Worm (Caenorhabditis elegans): ENCODE data around the gene srv-1.

Gene srv-1

DNA sequence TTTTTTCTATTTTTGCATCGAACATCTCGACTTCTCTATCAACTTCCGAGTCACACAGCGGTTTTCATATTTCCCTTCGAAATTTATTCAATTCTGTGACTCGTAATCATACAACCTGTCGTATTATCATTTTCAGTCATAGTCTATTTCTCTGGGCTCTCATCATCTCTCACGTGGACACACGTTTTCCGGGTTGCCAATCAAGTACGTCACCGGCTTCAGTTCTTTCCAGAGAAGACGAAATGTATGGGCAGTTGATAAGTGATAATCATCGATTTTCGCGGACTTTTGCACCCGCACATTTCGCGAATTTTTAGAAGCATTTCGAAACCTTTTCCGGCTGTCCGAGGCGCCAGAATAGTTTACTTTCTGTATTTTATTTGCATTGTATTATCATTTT is at the start of gene srv-1:
srv-1 (plus strand) TSS at position 131 of the 400 bp plus-strand sequence.
- TF ChIP-seq madf-3 (GFP tag; IDR thresholded peaks at IDR 0.05) (no peak), lir-1 (GFP tag; conservative IDR thresholded peaks at IDR 0.05) (0 out of 2 replicates have a peak, but pooled peaks have one; percentile 9), madf-10 (tag; optimal IDR thresholded peaks at IDR 0.05) (peak; percentile 25), nhr-90 (tag; optimal IDR thresholded peaks at IDR 0.05) (peak; percentile 45), ztf-22 (GFP tag; optimal IDR thresholded peaks at IDR 0.05) (peak; percentile 70), tbp1 (GFP tag; optimal IDR thresholded peaks at IDR 0.05) (peak; percentile 32), hmg-1.2 (GFP tag; IDR thresholded peaks at IDR 0.05) (0 out of 2 replicates have a peak, but pooled peaks have one; percentile 16), ccch-3 (GFP tag; optimal IDR thresholded peaks at IDR 0.05) (no peak), ets-4 (GFP tag; optimal IDR thresholded peaks at IDR 0.05) (peak; percentile 92), F37B4.10 (GFP tag; IDR thresholded peaks at IDR 0.05) (no peak), unc-62 (GFP tag; optimal IDR thresholded peaks at IDR 0.05) (peak; percentile 40), ztf-3 (GFP tag; optimal IDR thresholded peaks at IDR 0.05) (no peak), egl-44 (GFP tag; IDR thresholded peaks at IDR 0.05) (0 out of 2 replicates have a peak, but pooled peaks have one; percentile 22), bed-1 (GFP tag; IDR thresholded peaks at IDR 0.05) (no peak), B0336.3 (GFP tag; IDR thresholded peaks at IDR 0.05) (peak; percentile 57; the same call in 1 of the 2 replicates), let-607 (tag; optimal IDR thresholded peaks at IDR 0.05) (peak; percentile 49 to 62), atf-7 (tag; optimal IDR thresholded peaks at IDR 0.05) (peak; percentile 86), nhr-80 (tag; optimal IDR thresholded peaks at IDR 0.05) (peak; percentile 98), cebp-2 (GFP tag; IDR thresholded peaks at IDR 0.05) (0 out of 2 replicates have a peak, but pooled peaks have one; percentile 31), dox-1 (GFP tag; IDR thresholded peaks at IDR 0.05) (peak; percentile 27; the same call in 1 of the 2 replicates), aptf-3 (GFP tag; IDR thresholded peaks at IDR 0.05) (no peak), cebp-1 (GFP tag; IDR thresholded peaks at IDR 0.05) (peak; percentile 53; the same call in 1 of the 2 replicates), cebp-1 (tag; optimal IDR thresholded peaks at IDR 0.05) (peak; percentile 72), hmg-20 (GFP tag; IDR thresholded peaks at IDR 0.05) (no peak), Y95B8A.8 (GFP tag; IDR thresholded peaks at IDR 0.05) (no peak), attf-5 (GFP tag; optimal IDR thresholded peaks at IDR 0.05) (peak; percentile 15), lin-54 (GFP tag; optimal IDR thresholded peaks at IDR 0.05) (peak; percentile 33), ZK185.1 (tag; optimal IDR thresholded peaks at IDR 0.05; ENCODE audit: poor library complexity, severe bottlenecking) (no peak), mxl-1 (tag; optimal IDR thresholded peaks at IDR 0.05) (no peak), tlf-1 (GFP tag; optimal IDR thresholded peaks at IDR 0.05) (peak; percentile 49)

ce11 chrIII:6802488-6802887 is 47.7 kb upstream of the srv-1 start, which contains the start of gene lim-8:
TSS of gene lim-8 (plus strand) at chrIII:6802788.
- TF ChIP-seq ceh-27 (GFP tag; optimal IDR thresholded peaks at IDR 0.05) (no peak), repo-1 (tag; optimal IDR thresholded peaks at IDR 0.05) (no peak), lsl-1 (GFP tag; optimal IDR thresholded peaks at IDR 0.05) (no peak), ceh-58 (GFP tag; IDR thresholded peaks at IDR 0.05) (no peak), ztf-26 (tag; optimal IDR thresholded peaks at IDR 0.05) (no peak), ceh-79 (tag; optimal IDR thresholded peaks at IDR 0.05) (no peak), lin-54 (GFP tag; optimal IDR thresholded peaks at IDR 0.05) (no peak), madf-6 (GFP tag; IDR thresholded peaks at IDR 0.05) (no peak), bed-2 (GFP tag; IDR thresholded peaks at IDR 0.05) (no peak), B0261.1 (tag; optimal IDR thresholded peaks at IDR 0.05) (no peak), Y67H2A.10 (GFP tag; conservative IDR thresholded peaks at IDR 0.05) (no peak), egl-44 (GFP tag; IDR thresholded peaks at IDR 0.05) (no peak), him-1 (tag; optimal IDR thresholded peaks at IDR 0.05) (no peak), lag-1 (GFP tag; IDR thresholded peaks at IDR 0.05) (no peak)

Data from whole organism, young adult.